Fruit fly (Drosophila melanogaster) whole organism, embryonic: Measurements from ENCODE around the gene CG9389.
A peak's percentile ranks its signal among the peaks of the same experiment; 100 is the strongest.

ENCODE experiments used
- Asciz ChIP-seq: fragments of 200-800 bp; sonication (Bioruptor generic); optimal IDR thresholded peaks from 2 replicates; lab custom pipeline; 2017; ENCODE audit warnings: missing biosample characterization, mild to moderate bottlenecking, missing genetic modification characterization, missing genetic modification reagents
- CG10321 ChIP-seq: fragments of 200-800 bp; sonication (Bioruptor generic); IDR thresholded peaks from 2 replicates; pipeline ENCODE4 v1.3.6; 2022; ENCODE audit warnings: missing biosample characterization, missing genetic modification characterization
- CG10431 ChIP-seq: fragments of 200-800 bp; sonication (Bioruptor generic); optimal IDR thresholded peaks from 3 replicates; lab custom pipeline; 2018; ENCODE audit warnings: missing biosample characterization, mild to moderate bottlenecking, missing genetic modification characterization
- CG11456 ChIP-seq: fragments of 200-800 bp; sonication (Bioruptor generic); IDR thresholded peaks from 3 replicates; pipeline ENCODE4 v1.3.6; 2022; ENCODE audit warnings: missing biosample characterization, missing genetic modification characterization
- CG12744 ChIP-seq: fragments of 200-800 bp; sonication (Bioruptor generic); optimal IDR thresholded peaks from 2 replicates; lab custom pipeline; 2016; ENCODE audit warnings: missing biosample characterization, missing genetic modification characterization
- CG13287 ChIP-seq: fragments of 200-800 bp; sonication (Bioruptor generic); IDR thresholded peaks from 2 replicates; pipeline ENCODE4 v1.3.6; 2022; ENCODE audit warnings: missing biosample characterization, missing genetic modification characterization; ENCODE audit not compliant: partially characterized antibody
- CG14050 ChIP-seq: fragments of 200-800 bp; sonication (Bioruptor generic); IDR thresholded peaks from 3 replicates; pipeline ENCODE4 v1.3.6; 2022; ENCODE audit warnings: missing biosample characterization, missing genetic modification characterization
- CG17361 ChIP-seq: fragments of 200-800 bp; sonication (Bioruptor generic); IDR thresholded peaks from 3 replicates; pipeline ENCODE4 v1.3.6; 2022; ENCODE audit warnings: missing biosample characterization, missing genetic modification characterization
- CG17385 ChIP-seq: fragments of 200-800 bp; sonication (Bioruptor generic); optimal IDR thresholded peaks from 3 replicates; lab custom pipeline; 2018; ENCODE audit warnings: missing biosample characterization, mild to moderate bottlenecking, missing genetic modification characterization
- CG18011 ChIP-seq: fragments of 200-800 bp; sonication (Bioruptor generic); optimal IDR thresholded peaks from 2 replicates; lab custom pipeline; 2017; ENCODE audit warnings: missing biosample characterization, missing genetic modification characterization, mild to moderate bottlenecking, moderate library complexity, missing genotype
- CG4617 ChIP-seq: fragments of 200-800 bp; sonication (Bioruptor generic); optimal IDR thresholded peaks from 3 replicates; lab custom pipeline; 2016; ENCODE audit warnings: missing biosample characterization, missing genetic modification characterization, borderline replicate concordance
- CG5180 ChIP-seq: fragments of 200-800 bp; sonication (Bioruptor generic); optimal IDR thresholded peaks from 3 replicates; lab custom pipeline; 2017; ENCODE audit warnings: missing biosample characterization, missing genetic modification characterization, mild to moderate bottlenecking, moderate library complexity, missing genetic modification reagents
- CG9215 ChIP-seq: fragments of 200-800 bp; sonication (Bioruptor generic); IDR thresholded peaks from 2 replicates; pipeline ENCODE4 v1.3.6; 2022; ENCODE audit warnings: missing biosample characterization, missing genetic modification characterization
- CG9797 ChIP-seq: fragments of 200-800 bp; sonication (Bioruptor generic); optimal IDR thresholded peaks from 3 replicates; lab custom pipeline; 2018; ENCODE audit warnings: missing biosample characterization, mild to moderate bottlenecking, missing genetic modification characterization
- CG9817 ChIP-seq: fragments of 200-800 bp; sonication (Bioruptor generic); optimal IDR thresholded peaks from 2 replicates; lab custom pipeline; 2018; ENCODE audit warnings: missing biosample characterization, mild to moderate bottlenecking, missing genetic modification characterization, moderate library complexity
- Chrac-16 ChIP-seq: fragments of 200-800 bp; sonication (Bioruptor generic); optimal IDR thresholded peaks from 3 replicates; lab custom pipeline; 2016; ENCODE audit warnings: missing biosample characterization, missing genetic modification characterization
- Dll ChIP-seq: fragments of 200-800 bp; sonication (Bioruptor generic); IDR thresholded peaks from 4 replicates; pipeline ENCODE4 v1.3.6; 2022; ENCODE audit warnings: missing biosample characterization, missing genetic modification characterization; ENCODE audit not compliant: partially characterized antibody
- Dp ChIP-seq: fragments of 200-800 bp; sonication (Bioruptor generic); optimal IDR thresholded peaks from 2 replicates; lab custom pipeline; 2018; ENCODE audit warnings: missing biosample characterization, mild to moderate bottlenecking, missing genetic modification characterization, moderate library complexity
- E2f2 ChIP-seq: fragments of 200-800 bp; sonication (Bioruptor generic); IDR thresholded peaks from 2 replicates; pipeline ENCODE4 v1.3.6; 2022; ENCODE audit warnings: missing biosample characterization, missing genetic modification characterization
- Eip74EF ChIP-seq, 2 experiments: fragments of 200-800 bp in 1 of 2; fragments of >200 bp in 1 of 2; sonication (Bioruptor generic) in 1 of 2; optimal IDR thresholded peaks; 2 replicates each; lab custom pipeline; 2017 to 2019; ENCODE audit warnings: missing biosample characterization in 2 of 2, missing genetic modification characterization in 2 of 2, mild to moderate bottlenecking in 1 of 2, moderate library complexity in 1 of 2
- Elba2 ChIP-seq: fragments of 200-800 bp; sonication (Bioruptor generic); optimal IDR thresholded peaks from 3 replicates; lab custom pipeline; 2016; ENCODE audit warnings: missing biosample characterization, missing genetic modification characterization
- Ets65A ChIP-seq: fragments of 200-800 bp; sonication (Bioruptor generic); peaks from one replicate; lab custom pipeline; 2016; ENCODE audit warnings: missing biosample characterization, missing genetic modification characterization
- Fer3 ChIP-seq: fragments of 200-800 bp; sonication (Bioruptor generic); optimal IDR thresholded peaks from 2 replicates; lab custom pipeline; 2018; ENCODE audit warnings: missing biosample characterization, mild to moderate bottlenecking, missing genetic modification characterization, moderate library complexity
- GATAe ChIP-seq: fragments of 200-800 bp; sonication (Bioruptor generic); conservative IDR thresholded peaks from 2 replicates; pipeline ENCODE4 v1.3.6; 2022; ENCODE audit warnings: missing biosample characterization, missing genetic modification characterization
- HLH3B ChIP-seq: fragments of 200-800 bp; sonication (Bioruptor generic); IDR thresholded peaks from 2 replicates; pipeline ENCODE4 v1.3.6; 2022; ENCODE audit warnings: missing biosample characterization, missing genetic modification characterization
- Lhr ChIP-seq: fragments of 200-800 bp; sonication (Bioruptor generic); optimal IDR thresholded peaks from 3 replicates; lab custom pipeline; 2017; ENCODE audit warnings: mild to moderate bottlenecking, missing biosample characterization, missing genetic modification reagents, missing genetic modification characterization
- Lpt ChIP-seq: fragments of >200 bp; optimal IDR thresholded peaks from 2 replicates; lab custom pipeline; 2018; ENCODE audit warnings: missing biosample characterization, missing genetic modification characterization
- MBD-R2 ChIP-seq: fragments of 200-800 bp; sonication (Bioruptor generic); IDR thresholded peaks from 2 replicates; pipeline ENCODE4 v1.3.6; 2022; ENCODE audit warnings: missing biosample characterization, missing genetic modification characterization
- Med ChIP-seq: fragments of 200-800 bp; sonication (Bioruptor generic); peaks from one replicate; lab custom pipeline; 2016; ENCODE audit warnings: missing biosample characterization, missing genetic modification characterization, mild to moderate bottlenecking, inconsistent platforms, moderate library complexity
- NK7.1 ChIP-seq: fragments of 200-800 bp; sonication (Bioruptor generic); optimal IDR thresholded peaks from 3 replicates; lab custom pipeline; 2016; ENCODE audit warnings: missing biosample characterization, missing genetic modification characterization
- Nf-YA ChIP-seq: fragments of 200-800 bp; sonication (Bioruptor generic); IDR thresholded peaks from 2 replicates; pipeline ENCODE4 v1.3.6; 2022; ENCODE audit warnings: missing biosample characterization, missing genetic modification characterization
- Nf-YC ChIP-seq: fragments of 200-800 bp; optimal IDR thresholded peaks from 3 replicates; lab custom pipeline; 2019; ENCODE audit warnings: missing biosample characterization, mild to moderate bottlenecking, missing genetic modification characterization, moderate library complexity
- Ravus ChIP-seq: fragments of 200-800 bp; sonication (Bioruptor generic); IDR thresholded peaks from 2 replicates; pipeline ENCODE4 v1.3.6; 2022; ENCODE audit warnings: missing biosample characterization, missing genetic modification characterization
- TFAM ChIP-seq: fragments of 200-800 bp; sonication (Bioruptor generic); optimal IDR thresholded peaks from 2 replicates; lab custom pipeline; 2017; ENCODE audit warnings: missing biosample characterization, missing genetic modification characterization, inconsistent platforms
- ap ChIP-seq: fragments of 200-800 bp; sonication (Bioruptor generic); IDR thresholded peaks from 2 replicates; pipeline ENCODE4 v1.3.6; 2022; ENCODE audit warnings: missing biosample characterization, missing genetic modification characterization
- az2 ChIP-seq: fragments of 200-800 bp; sonication (Bioruptor generic); optimal IDR thresholded peaks from 3 replicates; lab custom pipeline; 2016; ENCODE audit warnings: missing biosample characterization, missing genetic modification characterization
- cas ChIP-seq: fragments of 200-800 bp; sonication (Bioruptor generic); IDR thresholded peaks from 2 replicates; pipeline ENCODE4 v1.3.6; 2022; ENCODE audit warnings: missing biosample characterization, missing genetic modification characterization
- cg ChIP-seq: fragments of 200-800 bp; sonication (Bioruptor generic); optimal IDR thresholded peaks from 3 replicates; lab custom pipeline; 2019; ENCODE audit warnings: missing biosample characterization, mild to moderate bottlenecking, missing genetic modification characterization, moderate library complexity
- gce ChIP-seq: fragments of 200-800 bp; sonication (Bioruptor generic); IDR thresholded peaks from 3 replicates; pipeline ENCODE4 v1.3.6; 2022; ENCODE audit warnings: missing biosample characterization, missing genetic modification characterization
- ind ChIP-seq: fragments of 200-800 bp; sonication (Bioruptor generic); optimal IDR thresholded peaks from 3 replicates; lab custom pipeline; 2016; ENCODE audit warnings: missing biosample characterization, missing genetic modification characterization
- insv ChIP-seq, 2 experiments: fragments of 200-800 bp; sonication (Bioruptor generic); optimal IDR thresholded peaks; 3 replicates each; lab custom pipeline; 2016 to 2018; ENCODE audit warnings: missing biosample characterization in 2 of 2, missing genetic modification characterization in 2 of 2
- lbe ChIP-seq: fragments of 200-800 bp; sonication (Bioruptor generic); optimal IDR thresholded peaks from 2 replicates; lab custom pipeline; 2016; ENCODE audit warnings: missing biosample characterization, mild to moderate bottlenecking, missing genetic modification characterization
- mld ChIP-seq: fragments of 200-800 bp; sonication (Bioruptor generic); IDR thresholded peaks from 3 replicates; pipeline ENCODE4 v1.3.6; 2022; ENCODE audit warnings: missing biosample characterization, missing genetic modification characterization; ENCODE audit not compliant: partially characterized antibody
- pzg ChIP-seq: fragments of 200-800 bp; sonication (Bioruptor generic); optimal IDR thresholded peaks from 3 replicates; lab custom pipeline; 2018; ENCODE audit warnings: missing biosample characterization, mild to moderate bottlenecking, missing genetic modification characterization, moderate library complexity
- sens ChIP-seq: fragments of 200-800 bp; sonication (Bioruptor generic); peaks from one replicate; lab custom pipeline; 2016; ENCODE audit warnings: missing biosample characterization, missing genetic modification characterization
- sens-2 ChIP-seq: fragments of 200-800 bp; sonication (Bioruptor generic); IDR thresholded peaks from 2 replicates; pipeline ENCODE4 v1.3.6; 2022; ENCODE audit warnings: missing biosample characterization, missing genetic modification characterization
- stwl ChIP-seq: fragments of 200-800 bp; sonication (Bioruptor generic); optimal IDR thresholded peaks from 3 replicates; lab custom pipeline; 2018; ENCODE audit warnings: missing biosample characterization, mild to moderate bottlenecking, missing genetic modification characterization, moderate library complexity

Gene CG9389

DNA sequence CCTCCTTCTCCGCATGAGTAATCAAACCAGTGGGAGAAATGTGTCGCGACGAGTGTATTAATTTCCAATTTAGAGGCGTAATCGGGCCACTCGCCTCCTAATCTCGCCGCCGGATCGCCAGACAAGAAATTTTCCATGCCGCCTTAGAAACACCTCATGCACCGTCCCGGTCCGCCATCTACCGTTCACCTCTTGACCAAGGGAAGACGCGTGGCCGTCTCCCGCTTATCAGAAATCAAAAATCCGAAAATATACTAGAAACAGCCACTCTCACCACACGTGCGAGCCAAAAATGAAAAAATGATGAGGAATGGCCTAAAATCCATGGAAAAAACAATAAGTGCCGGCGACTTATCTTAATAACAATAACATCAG, 5.5 kb upstream of the CG9389 start (continued):
- no peak for TF ChIP-seq Fer3
- TF ChIP-seq CG17361 (GFP tag; lab: Robert Waterston, UW), result no peak

DNA sequence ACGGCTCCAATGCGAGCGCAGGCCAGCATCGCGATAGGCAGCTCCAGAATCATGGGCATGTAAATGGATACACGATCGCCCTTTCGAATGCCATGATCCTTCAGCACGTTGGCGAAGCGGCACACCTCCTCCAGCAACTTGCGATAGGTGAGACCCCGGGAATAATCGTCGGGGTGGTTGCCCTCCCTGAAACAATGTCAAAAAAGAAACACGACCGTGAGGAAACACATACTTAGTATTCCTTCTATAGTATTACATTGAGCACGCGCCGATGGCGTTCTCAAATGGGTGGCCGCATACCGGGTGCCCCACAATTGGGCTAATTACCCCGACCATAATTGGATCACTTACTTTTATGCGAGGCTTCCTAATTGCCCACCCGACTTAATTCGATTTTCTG, 3.1 kb upstream of the CG9389 start:
- no peak for TF ChIP-seq sens-2 (GFP tag; lab: Robert Waterston, UW)
- TF ChIP-seq Ets65A (GFP tag; lab: Kevin White, UChicago), result peak; percentile 66
- TF ChIP-seq cas (GFP tag; lab: Robert Waterston, UW), result no peak
- peak; percentile 9 for TF ChIP-seq Med (GFP tag; lab: Kevin White, UChicago)
- TF ChIP-seq, all 482 proteins: peak for 2

DNA sequence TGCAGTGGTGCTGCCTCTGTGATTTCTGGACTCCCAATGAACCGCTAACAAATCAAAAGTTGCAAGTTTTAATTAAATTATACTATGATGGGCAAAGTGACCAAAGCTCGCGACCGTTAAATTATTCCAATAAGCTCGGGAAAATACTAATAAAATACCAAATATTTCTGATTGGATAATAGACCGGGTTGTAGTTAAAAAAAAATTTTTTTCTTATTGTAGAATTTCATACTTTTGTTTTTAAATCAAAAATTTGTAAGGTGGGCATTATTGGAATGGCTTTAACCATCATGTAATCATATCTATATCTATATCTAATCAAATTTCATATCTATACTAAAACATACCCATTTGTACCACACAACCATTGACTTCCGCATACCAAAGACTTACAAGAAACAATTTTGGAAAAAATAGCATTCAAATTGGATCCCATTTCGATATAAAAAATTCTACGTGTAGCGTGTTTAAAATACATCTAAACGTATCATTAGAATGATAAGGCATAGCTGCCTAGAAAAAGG, 2.5 kb downstream of the CG9389 start, which contains the start of gene CG9391:
Gene CG9391 (minus strand): TSS at position 474 of the 524 bp plus-strand sequence.
- TF ChIP-seq cg (GFP tag; lab: Kevin White, UChicago), result no peak
- TF ChIP-seq HLH3B (GFP tag; lab: Robert Waterston, UW), result no peak
- TF ChIP-seq CG5180 (GFP tag; lab: Kevin White, UChicago), result no peak
- no peak for TF ChIP-seq CG17385 (GFP tag; lab: Kevin White, UChicago)
- peak; percentile 70 for TF ChIP-seq Nf-YC
- TF ChIP-seq gce (GFP tag; lab: Robert Waterston, UW), result no peak
- TF ChIP-seq ind (GFP tag; lab: Kevin White, UChicago), result no peak
- no peak for TF ChIP-seq CG4617
- no peak for TF ChIP-seq TFAM (GFP tag; lab: Kevin White, UChicago)
- peak; percentile 66 for TF ChIP-seq MBD-R2 (GFP tag; lab: Robert Waterston, UW)
- no peak for TF ChIP-seq CG10431
- TF ChIP-seq Lhr, result peak; percentile 27
- peak; percentile 7; the same call in 1 of the 2 replicates for TF ChIP-seq CG13287 (GFP tag; lab: Robert Waterston, UW)
- TF ChIP-seq lbe (GFP tag; lab: Kevin White, UChicago), result no peak
- TF ChIP-seq Dp (GFP tag; lab: Kevin White, UChicago), result peak; percentile 36
- no peak for TF ChIP-seq CG10321 (GFP tag; lab: Robert Waterston, UW)
- no peak for TF ChIP-seq CG9797 (GFP tag; lab: Kevin White, UChicago)
- TF ChIP-seq Dll (GFP tag; lab: Robert Waterston, UW), result 0 out of 4 replicates have a peak, but pooled peaks have one; percentile 14
- no peak for TF ChIP-seq Chrac-16 (GFP tag; lab: Kevin White, UChicago)
- TF ChIP-seq CG11456 (GFP tag; lab: Robert Waterston, UW), result no peak
- TF ChIP-seq az2 (GFP tag; lab: Kevin White, UChicago), result no peak
- no peak for TF ChIP-seq CG12744 (GFP tag; lab: Kevin White, UChicago)
- TF ChIP-seq Eip74EF (GFP tag; optimal IDR thresholded peaks at IDR 0.05; lab: Kevin White, UChicago), result peak in 1 of 2 experiments; percentile 61
- TF ChIP-seq pzg (GFP tag; lab: Kevin White, UChicago), result peak; percentile 33
- no peak for TF ChIP-seq Asciz (GFP tag; lab: Kevin White, UChicago)
- TF ChIP-seq sens, result peak; percentile 41
- TF ChIP-seq CG14050 (GFP tag; lab: Robert Waterston, UW), result no peak
- no peak for TF ChIP-seq mld (GFP tag; lab: Robert Waterston, UW)
- no peak for TF ChIP-seq NK7.1
- peak; percentile 51 for TF ChIP-seq stwl
- TF ChIP-seq Elba2, result peak; percentile 40
- TF ChIP-seq E2f2 (GFP tag; lab: Robert Waterston, UW), result peak; percentile 31; the same call in 1 of the 2 replicates
- no peak for TF ChIP-seq CG9817 (tag; lab: Kevin White, UChicago)
- TF ChIP-seq ap (GFP tag; lab: Robert Waterston, UW), result no peak
- TF ChIP-seq Lpt (GFP tag; lab: Kevin White, UChicago), result no peak
- TF ChIP-seq Ravus (GFP tag; lab: Robert Waterston, UW), result no peak
- peak in 1 of 2 experiments; percentile 80 for TF ChIP-seq insv (GFP tag; optimal IDR thresholded peaks at IDR 0.05; lab: Kevin White, UChicago)
- no peak for TF ChIP-seq CG18011 (GFP tag; lab: Kevin White, UChicago)
- no peak for TF ChIP-seq CG9215 (GFP tag; lab: Robert Waterston, UW)
- TF ChIP-seq GATAe (GFP tag; lab: Robert Waterston, UW), result no peak
- no peak for TF ChIP-seq Nf-YA (GFP tag; lab: Robert Waterston, UW)
